Worm (Caenorhabditis elegans) whole organism, L3 larva: ENCODE results near the gene col-12.

Source experiments
- skn-1 ChIP-seq: fragments of 150-350 bp; optimal IDR thresholded peaks from 2 replicates; lab custom pipeline; 2014; ENCODE audit warnings: missing biosample characterization, missing genetic modification characterization
- snpc-4 ChIP-seq: fragments of 150-350 bp; optimal IDR thresholded peaks from 2 replicates; lab custom pipeline; 2014; ENCODE audit warnings: missing biosample characterization, missing genetic modification characterization

DNA sequence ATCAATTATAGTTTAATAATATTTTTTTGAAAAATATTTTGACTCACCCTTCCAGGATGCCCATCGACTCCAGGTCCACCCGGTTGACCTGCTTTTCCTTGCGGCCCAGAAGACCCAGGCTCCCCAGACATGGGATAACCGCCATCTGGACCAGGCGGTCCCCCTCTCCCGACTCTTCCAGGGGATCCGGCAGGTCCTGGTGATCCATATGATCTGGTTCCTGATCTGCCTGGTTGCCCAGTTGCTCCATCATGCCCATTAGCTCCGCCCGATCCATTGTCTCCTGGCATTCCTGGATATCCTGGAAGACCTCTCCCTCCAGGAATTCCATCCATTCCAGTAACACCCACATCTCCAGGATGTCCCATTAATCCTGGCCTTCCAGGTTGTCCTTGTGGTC lies 31.3 kb downstream of the col-12 start:
- TF ChIP-seq skn-1 (tag; lab: Kevin White, UChicago) (no peak), snpc-4 (no peak)
